Worm (Caenorhabditis elegans) whole organism, L2 larva: ENCODE measurements around the gene gnrr-2.

ENCODE experiments used
- C34F6.9 ChIP-seq: fragments of 150-350 bp; optimal IDR thresholded peaks from 2 replicates; lab custom pipeline; 2014; ENCODE audit warnings: missing biosample characterization, missing genetic modification characterization
- R02D3.7 ChIP-seq: fragments of 150-350 bp; optimal IDR thresholded peaks from 2 replicates; lab custom pipeline; 2014; ENCODE audit warnings: missing biosample characterization, missing genetic modification characterization
- Y55F3AM.14 ChIP-seq: fragments of 200-800 bp; sonication (Bioruptor generic); optimal IDR thresholded peaks from 2 replicates; lab custom pipeline; 2018; ENCODE audit warnings: mild to moderate bottlenecking, missing genetic modification characterization, missing compliant biosample characterization
- ZK546.5 ChIP-seq: sonication (generic microtip); optimal IDR thresholded peaks from 2 replicates; lab custom pipeline; 2017; ENCODE audit warnings: missing biosample characterization, missing genetic modification characterization
- alr-1 ChIP-seq: fragments of 150-350 bp; optimal IDR thresholded peaks from 2 replicates; lab custom pipeline; 2014; ENCODE audit warnings: missing biosample characterization, missing genetic modification characterization
- aly-2 ChIP-seq: fragments of 150-350 bp; optimal IDR thresholded peaks from 2 replicates; lab custom pipeline; 2014; ENCODE audit warnings: missing biosample characterization, missing genetic modification characterization
- ama-1 ChIP-seq: fragments of 150-350 bp; optimal IDR thresholded peaks from 2 replicates; lab custom pipeline; 2018; ENCODE audit warnings: inconsistent platforms
- blmp-1 ChIP-seq: sonication (generic microtip); optimal IDR thresholded peaks from 2 replicates; lab custom pipeline; 2017; ENCODE audit warnings: missing genetic modification characterization, mild to moderate bottlenecking, missing compliant biosample characterization, antibody characterized with exemption, moderate library complexity; ENCODE audit not compliant: insufficient read depth
- ceh-82 ChIP-seq: fragments of 150-350 bp; optimal IDR thresholded peaks from 2 replicates; lab custom pipeline; 2014; ENCODE audit warnings: missing biosample characterization, missing genetic modification characterization
- crh-2 ChIP-seq: sonication (generic microtip); optimal IDR thresholded peaks from 2 replicates; lab custom pipeline; 2017; ENCODE audit warnings: missing biosample characterization, missing genetic modification characterization
- dmd-4 ChIP-seq: sonication (generic microtip); optimal IDR thresholded peaks from 2 replicates; lab custom pipeline; 2017; ENCODE audit warnings: missing biosample characterization, missing genetic modification characterization
- egl-27 ChIP-seq: sonication (generic microtip); optimal IDR thresholded peaks from 3 replicates; lab custom pipeline; 2017; ENCODE audit warnings: missing biosample characterization, missing genetic modification reagents, missing genetic modification characterization
- elt-1 ChIP-seq: fragments of 150-350 bp; optimal IDR thresholded peaks from 2 replicates; lab custom pipeline; 2014; ENCODE audit warnings: missing biosample characterization, missing genetic modification characterization
- elt-3 ChIP-seq: sonication (generic microtip); optimal IDR thresholded peaks from 2 replicates; lab custom pipeline; 2017; ENCODE audit warnings: missing biosample characterization, missing genetic modification characterization
- gmeb-1 ChIP-seq: fragments of 150-350 bp; optimal IDR thresholded peaks from 2 replicates; lab custom pipeline; 2014; ENCODE audit warnings: missing biosample characterization, missing genetic modification characterization
- lin-11 ChIP-seq: fragments of 150-350 bp; sonication (generic microtip); optimal IDR thresholded peaks from 2 replicates; lab custom pipeline; 2014; ENCODE audit warnings: missing biosample characterization, missing genetic modification characterization, inconsistent platforms, mixed read lengths
- lin-13 ChIP-seq: fragments of 150-350 bp; optimal IDR thresholded peaks from 2 replicates; lab custom pipeline; 2014; ENCODE audit warnings: missing biosample characterization, missing genetic modification reagents, missing genetic modification characterization
- lin-39 ChIP-seq: fragments of 150-350 bp; optimal IDR thresholded peaks from 2 replicates; lab custom pipeline; 2014; ENCODE audit warnings: missing biosample characterization, missing genetic modification reagents, missing genetic modification characterization
- lsy-2 ChIP-seq, 2 experiments: fragments of 150-350 bp in 1 of 2; sonication (generic microtip) in 1 of 2; optimal IDR thresholded peaks; 2 replicates each; lab custom pipeline; 2014 to 2017; ENCODE audit warnings: missing biosample characterization in 2 of 2, missing genetic modification characterization in 2 of 2
- mab-5 ChIP-seq: fragments of 150-350 bp; optimal IDR thresholded peaks from 2 replicates; lab custom pipeline; 2014; ENCODE audit warnings: missing biosample characterization, missing genetic modification characterization
- mbf-1 ChIP-seq: sonication (generic microtip); optimal IDR thresholded peaks from 2 replicates; lab custom pipeline; 2017; ENCODE audit warnings: missing biosample characterization, missing genetic modification characterization
- mdl-1 ChIP-seq, 2 experiments: fragments of 150-350 bp in 1 of 2; sonication (generic microtip) in 1 of 2; optimal IDR thresholded peaks; 2 replicates each; lab custom pipeline; 2017; ENCODE audit warnings: missing biosample characterization in 2 of 2, missing genetic modification characterization in 2 of 2
- nhr-11 ChIP-seq: fragments of 150-350 bp; optimal IDR thresholded peaks from 2 replicates; lab custom pipeline; 2014; ENCODE audit warnings: missing biosample characterization, missing genetic modification characterization
- nhr-12 ChIP-seq: fragments of 150-350 bp; optimal IDR thresholded peaks from 2 replicates; lab custom pipeline; 2014; ENCODE audit warnings: missing biosample characterization, missing genetic modification characterization
- nhr-129 ChIP-seq: fragments of 150-350 bp; optimal IDR thresholded peaks from 2 replicates; lab custom pipeline; 2014; ENCODE audit warnings: missing biosample characterization, missing genetic modification characterization
- nhr-21 ChIP-seq: fragments of 150-350 bp; optimal IDR thresholded peaks from 2 replicates; lab custom pipeline; 2014; ENCODE audit warnings: missing biosample characterization, missing genetic modification characterization
- nhr-23 ChIP-seq: fragments of 150-350 bp; optimal IDR thresholded peaks from 2 replicates; lab custom pipeline; 2014; ENCODE audit warnings: missing biosample characterization, missing genetic modification reagents, missing genetic modification characterization
- nhr-25 ChIP-seq: fragments of 150-350 bp; sonication (generic microtip); optimal IDR thresholded peaks from 3 replicates; lab custom pipeline; 2014; ENCODE audit warnings: missing biosample characterization, missing genetic modification characterization
- nhr-6 ChIP-seq: fragments of 150-350 bp; optimal IDR thresholded peaks from 2 replicates; lab custom pipeline; 2014; ENCODE audit warnings: missing biosample characterization, missing genetic modification characterization
- nhr-77 ChIP-seq: fragments of 150-350 bp; optimal IDR thresholded peaks from 2 replicates; lab custom pipeline; 2014; ENCODE audit warnings: missing biosample characterization, missing genetic modification characterization
- sem-4 ChIP-seq: fragments of 150-350 bp; optimal IDR thresholded peaks from 2 replicates; lab custom pipeline; 2014; ENCODE audit warnings: missing biosample characterization, missing genetic modification reagents, missing genetic modification characterization
- sma-3 ChIP-seq: sonication (generic microtip); optimal IDR thresholded peaks from 2 replicates; lab custom pipeline; 2016; ENCODE audit warnings: missing genetic modification reagents, missing genetic modification characterization, missing compliant biosample characterization
- sma-9 ChIP-seq, 2 experiments: fragments of 150-350 bp in 1 of 2; sonication (generic microtip) in 1 of 2; optimal IDR thresholded peaks; 2 replicates each; lab custom pipeline; 2014 to 2016; ENCODE audit warnings: missing genetic modification characterization in 2 of 2, mild to moderate bottlenecking in 1 of 2, missing biosample characterization in 1 of 2, missing compliant biosample characterization in 1 of 2, missing genetic modification reagents in 1 of 2, moderate library complexity in 1 of 2
- snpc-4 ChIP-seq: fragments of 150-350 bp; optimal IDR thresholded peaks from 2 replicates; lab custom pipeline; 2014; ENCODE audit warnings: missing biosample characterization, missing genetic modification characterization
- unc-39 ChIP-seq: fragments of 150-350 bp; optimal IDR thresholded peaks from 2 replicates; lab custom pipeline; 2014; ENCODE audit warnings: missing biosample characterization, missing genetic modification characterization
- unc-62 ChIP-seq: fragments of 150-350 bp; optimal IDR thresholded peaks from 2 replicates; lab custom pipeline; 2014; ENCODE audit warnings: missing biosample characterization, missing genetic modification reagents, missing genetic modification characterization
- zag-1 ChIP-seq: fragments of 150-350 bp; optimal IDR thresholded peaks from 2 replicates; lab custom pipeline; 2014; ENCODE audit warnings: missing biosample characterization, missing genetic modification characterization
- ztf-1 ChIP-seq: fragments of 200-800 bp; sonication (Bioruptor generic); conservative IDR thresholded peaks from 2 replicates; pipeline ENCODE4 v1.3.6; 2022; ENCODE audit warnings: missing genetic modification characterization, missing compliant biosample characterization
- ztf-11 ChIP-seq: sonication (generic microtip); optimal IDR thresholded peaks from 2 replicates; lab custom pipeline; 2017; ENCODE audit warnings: missing biosample characterization, missing genetic modification characterization

The gnrr-2 gene

DNA sequence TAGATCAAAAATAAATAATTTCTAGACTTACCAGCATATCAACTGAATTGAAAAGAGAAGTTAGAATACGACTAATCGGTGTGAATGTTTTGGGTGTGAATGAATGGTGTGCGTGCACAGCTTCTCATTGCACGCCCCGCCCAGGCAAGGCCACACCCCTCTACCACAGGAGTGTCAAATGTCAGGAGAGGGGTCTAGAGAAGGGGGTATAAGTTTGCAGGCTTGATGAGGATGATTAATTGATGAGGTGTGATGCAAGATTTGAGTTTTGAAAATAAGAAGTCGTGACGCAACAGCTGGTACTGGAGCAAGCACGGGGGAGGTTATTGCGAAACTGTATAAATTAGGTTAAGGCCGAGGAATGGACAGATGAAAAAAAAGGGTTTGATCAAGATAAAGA, 23.4 kb downstream of the gnrr-2 start, which contains the start of gene egl-1:
egl-1 (minus strand) TSS at position 101 of the 400 bp plus-strand sequence.
- TF ChIP-seq sma-9 (GFP tag; optimal IDR thresholded peaks at IDR 0.05; lab: Kevin White, UChicago) (no peak), sma-9 (tag; optimal IDR thresholded peaks at IDR 0.05; lab: Kevin White, UChicago) (no peak), elt-1 (tag; lab: Kevin White, UChicago) (no peak), nhr-25 (tag; lab: Kevin White, UChicago) (no peak), mab-5 (no peak), alr-1 (tag; lab: Kevin White, UChicago) (no peak), snpc-4 (no peak), ZK546.5 (tag; lab: Kevin White, UChicago) (no peak), nhr-6 (tag; lab: Kevin White, UChicago) (no peak), ztf-1 (GFP tag; lab: Robert Waterston, UW) (no peak), sem-4 (tag; lab: Kevin White, UChicago) (no peak), ama-1 (lab: Kevin White, UChicago) (no peak), lin-11 (tag; lab: Kevin White, UChicago) (no peak), blmp-1 (no peak), zag-1 (tag; lab: Kevin White, UChicago) (no peak)

DNA sequence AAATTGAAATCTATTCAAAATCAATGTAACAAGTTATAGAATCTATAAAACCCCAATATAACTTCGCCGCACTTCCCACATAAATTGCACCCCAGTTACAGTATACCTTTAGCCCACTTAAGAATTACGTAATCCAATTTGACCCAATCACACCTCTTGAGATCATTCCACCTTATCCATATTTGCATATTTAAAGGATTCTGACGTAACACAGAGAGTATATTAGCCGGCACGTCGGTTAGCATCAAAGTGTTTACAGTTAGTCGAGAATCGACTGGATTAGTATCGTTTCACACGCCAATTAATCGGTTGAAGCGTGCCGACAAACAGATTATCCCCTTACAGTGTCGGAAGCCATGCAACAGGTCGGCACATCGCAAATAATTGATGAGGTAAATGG, 24.7 kb downstream of the gnrr-2 start:
- TF ChIP-seq mdl-1 (tag; optimal IDR thresholded peaks at IDR 0.05; lab: Kevin White, UChicago) (no peak), aly-2 (tag; lab: Kevin White, UChicago) (no peak), nhr-77 (tag; lab: Kevin White, UChicago) (no peak), unc-39 (tag; lab: Kevin White, UChicago) (no peak), Y55F3AM.14 (no peak), ZK546.5 (tag; lab: Kevin White, UChicago) (no peak), elt-3 (tag; lab: Kevin White, UChicago) (no peak), sma-3 (no peak), ztf-11 (tag; lab: Kevin White, UChicago) (no peak), lin-39 (tag; lab: Kevin White, UChicago) (no peak), lin-11 (tag; lab: Kevin White, UChicago) (no peak)

DNA sequence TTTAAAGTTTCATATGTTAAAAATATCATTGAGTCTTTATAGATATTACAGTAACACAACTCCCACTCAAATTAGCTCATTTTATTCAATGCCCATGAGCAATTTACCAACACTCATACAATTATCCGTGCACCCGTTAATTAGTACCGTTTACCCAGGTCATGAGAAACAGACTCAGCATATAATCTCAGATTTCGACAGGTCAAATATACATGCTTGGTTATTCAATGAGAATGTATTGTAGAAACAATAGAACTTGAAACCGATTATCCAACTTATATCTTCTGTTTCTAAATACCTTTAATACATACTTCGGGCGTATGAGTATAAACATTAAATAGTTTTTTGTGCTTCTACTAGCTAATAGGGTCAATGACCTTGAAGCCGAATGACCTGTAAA, 27.3 kb downstream of the gnrr-2 start:
- TF ChIP-seq zag-1 (tag; lab: Kevin White, UChicago), result no peak
- no peak for TF ChIP-seq unc-39 (tag; lab: Kevin White, UChicago)
- TF ChIP-seq ama-1 (lab: Kevin White, UChicago), result no peak
- TF ChIP-seq nhr-21 (tag; lab: Kevin White, UChicago), result no peak
- no peak for TF ChIP-seq egl-27 (tag; lab: Kevin White, UChicago)
- no peak for TF ChIP-seq ztf-11 (tag; lab: Kevin White, UChicago)
- TF ChIP-seq nhr-25 (tag; lab: Kevin White, UChicago), result no peak
- no peak for TF ChIP-seq ceh-82 (tag; lab: Kevin White, UChicago)
- no peak for TF ChIP-seq mbf-1 (tag; lab: Kevin White, UChicago)
- no peak for TF ChIP-seq lsy-2 (tag; optimal IDR thresholded peaks at IDR 0.05; lab: Kevin White, UChicago)
- TF ChIP-seq, all 48 proteins: peak for 0

DNA sequence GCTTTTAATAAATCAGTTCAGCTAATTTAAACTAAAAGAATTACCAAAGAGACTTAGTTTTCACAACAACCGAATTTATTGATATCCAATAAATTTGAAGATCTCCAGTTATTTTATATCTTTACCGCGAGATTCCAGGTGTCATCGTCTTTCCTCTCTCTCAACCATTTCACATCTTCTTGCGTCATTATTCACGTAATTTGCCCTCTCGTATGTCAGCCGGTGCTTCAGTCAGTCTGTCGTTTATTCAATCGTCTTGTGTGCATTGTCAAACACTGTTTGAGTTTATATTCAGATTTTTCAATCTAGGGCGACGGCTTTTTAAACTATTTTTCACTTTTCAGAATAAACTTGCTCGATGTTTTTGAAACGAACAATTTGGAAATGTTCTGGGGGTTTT, 28.5 kb downstream of the gnrr-2 start:
- TF ChIP-seq nhr-12 (tag; lab: Kevin White, UChicago), result no peak
- no peak for TF ChIP-seq egl-27 (tag; lab: Kevin White, UChicago)
- TF ChIP-seq mab-5, result no peak
- TF ChIP-seq unc-62, result no peak
- no peak for TF ChIP-seq crh-2 (tag; lab: Kevin White, UChicago)
- TF ChIP-seq nhr-25 (tag; lab: Kevin White, UChicago), result no peak
- TF ChIP-seq nhr-11, result no peak

DNA sequence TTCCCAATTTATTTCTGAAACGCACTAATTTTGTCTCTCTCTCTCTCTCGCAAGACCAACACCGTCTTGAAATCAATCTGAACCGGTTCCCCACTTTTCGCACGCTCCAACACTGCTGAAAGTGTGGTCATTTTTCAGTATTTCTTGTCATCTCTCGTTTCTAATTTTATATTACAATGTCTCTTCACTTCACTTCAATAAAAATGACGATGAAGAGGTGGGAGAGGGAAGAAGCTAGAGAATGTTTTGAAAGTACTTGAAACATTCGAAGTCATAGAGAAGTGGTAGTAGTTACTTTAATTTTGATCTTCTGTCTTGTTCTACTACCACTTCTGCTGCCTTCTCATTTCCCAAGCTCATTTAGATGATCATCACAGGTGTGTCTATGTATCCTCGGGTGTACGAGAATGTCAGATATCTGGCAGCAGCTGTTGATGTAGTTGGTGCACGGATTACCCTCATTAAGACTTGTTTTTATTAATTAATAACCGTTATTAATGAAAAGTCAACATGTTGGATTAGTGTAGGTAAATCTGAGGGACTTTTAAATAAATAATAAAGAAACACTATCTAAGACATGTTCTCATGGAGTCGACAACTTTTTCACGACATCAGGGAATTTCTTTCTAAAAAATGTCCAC, 29.3 kb downstream of the gnrr-2 start:
- TF ChIP-seq nhr-129 (tag; lab: Kevin White, UChicago), result no peak
- no peak for TF ChIP-seq ama-1 (lab: Kevin White, UChicago)
- TF ChIP-seq unc-39 (tag; lab: Kevin White, UChicago), result no peak
- no peak for TF ChIP-seq lin-11 (tag; lab: Kevin White, UChicago)
- no peak for TF ChIP-seq C34F6.9
- no peak for TF ChIP-seq ztf-1 (GFP tag; lab: Robert Waterston, UW)
- no peak for TF ChIP-seq mdl-1 (tag; optimal IDR thresholded peaks at IDR 0.05; lab: Kevin White, UChicago)
- no peak for TF ChIP-seq gmeb-1 (tag; lab: Kevin White, UChicago)
- no peak for TF ChIP-seq dmd-4 (tag; lab: Kevin White, UChicago)
- no peak for TF ChIP-seq nhr-21 (tag; lab: Kevin White, UChicago)
- no peak for TF ChIP-seq lin-13 (GFP tag; lab: Kevin White, UChicago)
- no peak for TF ChIP-seq nhr-23 (tag; lab: Kevin White, UChicago)
- TF ChIP-seq R02D3.7 (tag; lab: Kevin White, UChicago), result no peak
- no peak for TF ChIP-seq zag-1 (tag; lab: Kevin White, UChicago)
